Fruit fly (Drosophila melanogaster): ENCODE results near the gene Dredd.

The Dredd gene

dm6 chrX:616761-617476 lies 18.4 kb downstream of the Dredd start:
- TF ChIP-seq CG1620 (GFP tag; optimal IDR thresholded peaks at IDR 0.05) (no peak), Mnt (GFP tag; optimal IDR thresholded peaks at IDR 0.05) (no peak), Clk (GFP tag; optimal IDR thresholded peaks at IDR 0.05) (no peak), bab1 (GFP tag; optimal IDR thresholded peaks at IDR 0.05) (peak; percentile 34), CG7045 (GFP tag; optimal IDR thresholded peaks at IDR 0.05) (no peak), CG7101 (tag; optimal IDR thresholded peaks at IDR 0.05) (peak; percentile 22), Crg-1 (GFP tag; optimal IDR thresholded peaks at IDR 0.05) (no peak)

- TF ChIP-seq CG11617 (GFP tag; optimal IDR thresholded peaks at IDR 0.05) (no peak), CG12768 (GFP tag; optimal IDR thresholded peaks at IDR 0.05) (no peak), CG33017 (tag; optimal IDR thresholded peaks at IDR 0.05) (no peak), kay (GFP tag; ENCODE audit: borderline replicate concordance) (no peak), tj (GFP tag; optimal IDR thresholded peaks at IDR 0.05) (no peak), bab1 (GFP tag; optimal IDR thresholded peaks at IDR 0.05) (no peak)
These were observed 25.3 kb downstream of the Dredd start for dm6 chrX:610048-610447.

dm6 chrX:601984-602383 lies 33.4 kb downstream of the Dredd start:
- TF ChIP-seq pad (GFP tag; optimal IDR thresholded peaks at IDR 0.05): no peak
- no peak for TF ChIP-seq CG1620 (GFP tag; optimal IDR thresholded peaks at IDR 0.05)
- TF ChIP-seq toe (GFP tag; optimal IDR thresholded peaks at IDR 0.05): no peak
- no peak for TF ChIP-seq CG12768 (GFP tag; optimal IDR thresholded peaks at IDR 0.05)
- no peak for TF ChIP-seq cic (GFP tag; optimal IDR thresholded peaks at IDR 0.05)
- no peak for TF ChIP-seq Clk (GFP tag; optimal IDR thresholded peaks at IDR 0.05)
- TF ChIP-seq CG5204 (GFP tag; optimal IDR thresholded peaks at IDR 0.05): no peak
- no peak for TF ChIP-seq CG7045 (GFP tag; optimal IDR thresholded peaks at IDR 0.05)
- no peak for TF ChIP-seq kay (GFP tag; ENCODE audit: borderline replicate concordance)
- TF ChIP-seq tj (GFP tag; optimal IDR thresholded peaks at IDR 0.05): no peak
- no peak for TF ChIP-seq CG11617 (GFP tag; optimal IDR thresholded peaks at IDR 0.05)
- no peak for TF ChIP-seq CG33017 (tag; optimal IDR thresholded peaks at IDR 0.05)
- TF ChIP-seq cnc (optimal IDR thresholded peaks at IDR 0.05): no peak
- no peak for TF ChIP-seq ovo (GFP tag; optimal IDR thresholded peaks at IDR 0.05)

DNA sequence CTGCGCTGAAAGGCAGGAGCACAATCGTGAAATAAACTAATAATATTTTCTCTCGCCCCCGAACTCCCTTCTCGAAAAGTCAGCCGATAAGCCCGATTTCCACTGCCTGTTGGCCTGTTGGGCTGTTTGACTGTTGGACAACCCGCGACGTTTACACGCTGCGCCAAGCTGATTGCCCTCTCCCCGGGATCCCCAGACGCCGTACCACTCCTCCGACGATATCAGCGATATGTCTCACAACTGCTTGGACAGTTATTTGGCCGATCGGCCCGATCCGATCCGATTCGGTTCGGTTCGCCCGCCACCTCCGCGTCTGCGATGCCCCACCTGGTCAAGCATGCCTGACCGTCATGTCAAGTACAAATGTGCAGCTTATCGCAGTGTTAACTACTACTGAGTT lies 35.6 kb downstream of the Dredd start:
- peak; percentile 24 for TF ChIP-seq Hr96 (GFP tag; optimal IDR thresholded peaks at IDR 0.05)
- TF ChIP-seq ovo (GFP tag; optimal IDR thresholded peaks at IDR 0.05): peak; percentile 48
- TF ChIP-seq cnc (optimal IDR thresholded peaks at IDR 0.05): no peak
- no peak for TF ChIP-seq CG33017 (tag; optimal IDR thresholded peaks at IDR 0.05)
- TF ChIP-seq CG5204 (GFP tag; optimal IDR thresholded peaks at IDR 0.05): no peak
- no peak for TF ChIP-seq tj (GFP tag; optimal IDR thresholded peaks at IDR 0.05)
- TF ChIP-seq CG7045 (GFP tag; optimal IDR thresholded peaks at IDR 0.05): no peak
- TF ChIP-seq pad (GFP tag; optimal IDR thresholded peaks at IDR 0.05): no peak
- TF ChIP-seq CG12768 (GFP tag; optimal IDR thresholded peaks at IDR 0.05): peak; percentile 26
- no peak for TF ChIP-seq bab1 (GFP tag; optimal IDR thresholded peaks at IDR 0.05)
- TF ChIP-seq cic (GFP tag; optimal IDR thresholded peaks at IDR 0.05): peak; percentile 52
- TF ChIP-seq Mnt (GFP tag; optimal IDR thresholded peaks at IDR 0.05): peak; percentile 12
- TF ChIP-seq CG14711 (tag; optimal IDR thresholded peaks at IDR 0.05): no peak
- TF ChIP-seq toe (GFP tag; optimal IDR thresholded peaks at IDR 0.05): no peak
- no peak for TF ChIP-seq Crg-1 (GFP tag; optimal IDR thresholded peaks at IDR 0.05)
- no peak for TF ChIP-seq CG1620 (GFP tag; optimal IDR thresholded peaks at IDR 0.05)
- TF ChIP-seq CG11617 (GFP tag; optimal IDR thresholded peaks at IDR 0.05): no peak
- TF ChIP-seq CG7101 (tag; optimal IDR thresholded peaks at IDR 0.05): peak; percentile 14
- TF ChIP-seq kay (GFP tag; ENCODE audit: borderline replicate concordance): no peak
- no peak for TF ChIP-seq Clk (GFP tag; optimal IDR thresholded peaks at IDR 0.05)

DNA sequence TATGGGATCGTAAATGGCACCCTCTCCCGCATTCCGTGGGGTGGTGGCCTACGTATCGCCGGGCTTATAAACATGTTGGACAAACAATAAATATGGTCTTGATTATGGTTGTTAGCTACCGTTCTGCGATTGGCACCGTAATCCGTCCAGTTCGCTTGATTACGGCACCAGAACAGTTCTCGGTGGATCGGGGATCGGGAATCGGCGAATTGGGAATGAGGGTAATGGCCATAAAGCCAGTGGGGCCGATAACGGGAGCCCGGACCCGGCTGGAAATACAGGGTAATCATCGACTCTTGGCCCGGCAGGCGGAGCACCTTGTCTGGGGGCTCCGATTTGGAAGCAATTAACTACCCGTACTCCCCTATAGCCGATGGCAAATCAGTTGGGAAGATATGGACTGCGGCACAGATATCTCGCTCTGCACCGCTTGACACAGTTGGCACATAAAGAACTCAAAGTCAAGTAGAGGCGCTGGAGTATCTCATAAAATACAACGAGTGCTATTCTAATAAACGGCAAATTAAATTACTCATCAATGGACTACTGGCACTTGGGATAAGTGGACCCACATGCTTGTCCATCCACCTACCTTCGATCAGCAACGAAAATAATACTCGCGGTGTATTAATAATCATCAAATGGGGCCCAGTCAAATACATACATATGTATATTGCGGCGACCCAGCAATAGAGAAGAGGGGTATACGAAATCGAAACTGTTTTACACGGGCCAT lies 36.9 kb downstream of the Dredd start:
- TF ChIP-seq pad (GFP tag; optimal IDR thresholded peaks at IDR 0.05) (peak; percentile 14), cic (GFP tag; optimal IDR thresholded peaks at IDR 0.05) (no peak), Clk (GFP tag; optimal IDR thresholded peaks at IDR 0.05) (no peak), CG7045 (GFP tag; optimal IDR thresholded peaks at IDR 0.05) (no peak), CG14711 (tag; optimal IDR thresholded peaks at IDR 0.05) (peak; percentile 6), Crg-1 (GFP tag; optimal IDR thresholded peaks at IDR 0.05) (no peak)

DNA sequence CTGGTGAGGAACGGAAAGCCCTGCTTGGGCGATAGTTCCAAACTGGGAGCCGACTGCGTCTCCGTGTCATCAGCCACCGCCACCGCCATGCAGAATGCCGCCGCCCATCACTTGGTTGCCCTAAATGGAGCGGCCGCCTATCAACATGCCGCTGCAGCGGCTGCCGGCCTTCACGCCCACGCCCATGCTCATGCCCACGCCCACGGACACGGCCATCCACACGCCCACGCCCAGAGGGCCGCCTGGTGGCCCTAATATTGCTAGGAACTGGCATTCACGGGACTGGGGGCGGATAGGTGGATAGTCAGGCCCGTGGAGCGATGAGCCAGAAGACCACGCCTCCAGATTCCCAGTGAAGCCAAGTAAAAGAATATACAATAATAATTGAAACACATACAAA lies 38.3 kb downstream of the Dredd start:
- TF ChIP-seq cic (GFP tag; optimal IDR thresholded peaks at IDR 0.05) (no peak), Mnt (GFP tag; optimal IDR thresholded peaks at IDR 0.05) (no peak), CG5204 (GFP tag; optimal IDR thresholded peaks at IDR 0.05) (no peak), ovo (GFP tag; optimal IDR thresholded peaks at IDR 0.05) (no peak), CG1620 (GFP tag; optimal IDR thresholded peaks at IDR 0.05) (no peak), Crg-1 (GFP tag; optimal IDR thresholded peaks at IDR 0.05) (no peak), CG12768 (GFP tag; optimal IDR thresholded peaks at IDR 0.05) (no peak), CG7101 (tag; optimal IDR thresholded peaks at IDR 0.05) (no peak)

Measured in whole organism, adult.